Worm (Caenorhabditis elegans): ENCODE measurements around the gene C25F9.9.

DNA sequence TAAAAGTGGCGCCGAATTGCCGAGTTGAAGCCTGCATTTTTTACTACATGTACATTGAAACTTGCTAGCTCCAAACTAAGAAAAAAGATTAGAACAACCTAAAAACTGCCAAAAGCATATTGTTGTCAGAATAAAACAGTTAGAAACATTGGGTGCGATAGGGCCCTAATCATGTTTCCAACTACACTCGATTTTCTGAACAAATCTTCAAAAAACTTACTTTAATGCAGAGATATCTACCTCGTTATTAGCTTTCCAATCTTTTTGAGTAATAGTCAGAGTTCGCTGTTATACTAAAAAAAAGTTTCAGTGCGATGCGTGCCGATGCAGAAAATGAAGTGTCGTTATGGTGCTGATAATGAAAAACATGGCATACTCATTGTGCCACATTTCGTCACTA, 39.2 kb downstream of the C25F9.9 start, which contains the start of the genes Y43F8B.13 and Y43F8B.14:
- TF ChIP-seq blmp-1 (tag; optimal IDR thresholded peaks at IDR 0.05) (no peak), lin-39 (tag; optimal IDR thresholded peaks at IDR 0.05) (no peak), lsy-2 (tag; optimal IDR thresholded peaks at IDR 0.05) (no peak)
